Fruit fly (Drosophila melanogaster) whole organism, embryonic: Measurements from ENCODE around the gene dj-1beta.

Experiments used
- Ada2b ChIP-seq: fragments of 200-800 bp; sonication (Bioruptor generic); IDR thresholded peaks from 2 replicates; pipeline ENCODE4 v1.3.6; 2022; ENCODE audit warnings: missing biosample characterization, missing genetic modification characterization
- CG18476 ChIP-seq: fragments of 200-800 bp; sonication (Bioruptor generic); optimal IDR thresholded peaks from 2 replicates; lab custom pipeline; 2016; ENCODE audit warnings: missing biosample characterization, mild to moderate bottlenecking, missing genetic modification characterization
- crp ChIP-seq, 2 experiments: fragments of 200-800 bp; sonication (Bioruptor generic); optimal IDR thresholded peaks; 2 replicates in 1 of 2; 3 replicates in 1 of 2; lab custom pipeline; 2017; ENCODE audit warnings: missing biosample characterization in 2 of 2, missing genetic modification characterization in 2 of 2, mild to moderate bottlenecking in 1 of 2, moderate library complexity in 1 of 2
- insv ChIP-seq, 2 experiments: fragments of 200-800 bp; sonication (Bioruptor generic); optimal IDR thresholded peaks; 3 replicates each; lab custom pipeline; 2016 to 2018; ENCODE audit warnings: missing biosample characterization in 2 of 2, missing genetic modification characterization in 2 of 2
- inv ChIP-seq: fragments of 200-800 bp; sonication (Bioruptor generic); IDR thresholded peaks from 2 replicates; pipeline ENCODE4 v1.3.6; 2022; ENCODE audit warnings: missing biosample characterization, missing genetic modification characterization; ENCODE audit not compliant: partially characterized antibody

DNA sequence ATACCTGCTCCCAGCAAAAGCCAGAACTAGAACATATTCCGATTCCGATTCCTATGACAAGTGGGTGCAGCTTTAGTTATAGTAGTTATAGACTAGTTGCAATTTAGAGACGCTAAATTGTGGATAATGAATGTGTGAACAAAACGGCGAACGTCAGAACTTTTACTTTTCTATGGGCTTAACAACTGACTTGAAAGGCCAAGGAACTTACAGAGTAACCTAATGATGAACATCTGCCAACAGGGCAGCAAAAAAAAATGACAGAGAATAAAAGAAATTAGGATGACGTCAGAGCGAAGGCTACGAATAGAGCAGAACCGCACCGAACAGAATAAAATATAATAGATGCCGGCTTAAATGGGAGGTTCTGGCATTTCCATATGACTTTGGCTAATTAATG, 25.2 kb downstream of the dj-1beta start:
- TF ChIP-seq crp (GFP tag; optimal IDR thresholded peaks at IDR 0.05; lab: Kevin White, UChicago) (no peak), inv (GFP tag; lab: Robert Waterston, UW) (no peak), Ada2b (GFP tag; lab: Robert Waterston, UW) (no peak), insv (GFP tag; optimal IDR thresholded peaks at IDR 0.05; lab: Kevin White, UChicago) (no peak), CG18476 (GFP tag; lab: Kevin White, UChicago) (no peak)
